Worm (Caenorhabditis elegans): Measurements from ENCODE around the gene gst-13.

- TF ChIP-seq pqm-1 (tag; optimal IDR thresholded peaks at IDR 0.05) (no peak), fkh-10 (GFP tag; optimal IDR thresholded peaks at IDR 0.05) (no peak)
Observed at ce11 chrII:9258034-9258556, 26.8 kb downstream of the gst-13 start.

Measured in whole organism, L4 larva.